Worm (Caenorhabditis elegans) whole organism, young adult: ENCODE measurements around the gene F23H12.7.

ENCODE experiments used
- B0035.1 ChIP-seq: sonication (generic microtip); optimal IDR thresholded peaks from 2 replicates; lab custom pipeline; 2016; ENCODE audit warnings: missing genetic modification characterization, mild to moderate bottlenecking, missing compliant biosample characterization, missing genotype, missing genetic modification reagents
- B0261.1 ChIP-seq: sonication (generic microtip); optimal IDR thresholded peaks from 2 replicates; lab custom pipeline; 2016; ENCODE audit warnings: mild to moderate bottlenecking, missing genetic modification characterization, moderate library complexity, missing compliant biosample characterization
- D2030.7 ChIP-seq: fragments of 200-800 bp; sonication (Bioruptor generic); IDR thresholded peaks from 2 replicates; pipeline ENCODE4 v1.3.6; 2022; ENCODE audit warnings: missing genetic modification reagents, missing genetic modification characterization, missing compliant biosample characterization
- F10E7.11 ChIP-seq: sonication (generic microtip); optimal IDR thresholded peaks from 2 replicates; lab custom pipeline; 2017; ENCODE audit warnings: mild to moderate bottlenecking, missing genetic modification characterization, moderate library complexity, missing compliant biosample characterization
- F23B12.7 ChIP-seq: sonication (generic microtip); optimal IDR thresholded peaks from 2 replicates; lab custom pipeline; 2017; ENCODE audit warnings: missing genetic modification characterization, mild to moderate bottlenecking, missing compliant biosample characterization, antibody characterized with exemption, moderate library complexity; ENCODE audit not compliant: insufficient read depth
- F57A8.1 ChIP-seq: fragments of 200-800 bp; sonication (Bioruptor generic); optimal IDR thresholded peaks from 2 replicates; lab custom pipeline; 2018; ENCODE audit warnings: mild to moderate bottlenecking, missing genetic modification characterization, moderate library complexity, missing compliant biosample characterization
- F57C9.4 ChIP-seq: sonication (generic microtip); optimal IDR thresholded peaks from 2 replicates; lab custom pipeline; 2017; ENCODE audit warnings: mild to moderate bottlenecking, missing genetic modification characterization, missing compliant biosample characterization
- K12H6.12 ChIP-seq: fragments of 200-800 bp; sonication (Bioruptor generic); optimal IDR thresholded peaks from 2 replicates; lab custom pipeline; 2018; ENCODE audit warnings: mild to moderate bottlenecking, missing genetic modification characterization, missing compliant biosample characterization
- T26A5.8 ChIP-seq: sonication (generic microtip); optimal IDR thresholded peaks from 2 replicates; lab custom pipeline; 2016; ENCODE audit warnings: missing genetic modification characterization, missing compliant biosample characterization
- Y53F4B.3 ChIP-seq: fragments of 200-800 bp; sonication (Bioruptor generic); IDR thresholded peaks from 2 replicates; pipeline ENCODE4 v1.3.6; 2022; ENCODE audit warnings: missing genetic modification reagents, missing genetic modification characterization, missing compliant biosample characterization
- Y56A3A.18 ChIP-seq: fragments of 200-800 bp; sonication (Bioruptor generic); IDR thresholded peaks from 2 replicates; pipeline ENCODE4 v1.3.6; 2022; ENCODE audit warnings: missing genetic modification reagents, missing genetic modification characterization, missing compliant biosample characterization
- ZK185.1 ChIP-seq: sonication (generic microtip); optimal IDR thresholded peaks from 2 replicates; lab custom pipeline; 2016; ENCODE audit warnings: mild to moderate bottlenecking, missing genetic modification characterization, missing compliant biosample characterization; ENCODE audit not compliant: poor library complexity, severe bottlenecking
- attf-3 ChIP-seq: fragments of 200-800 bp; sonication (Bioruptor generic); conservative IDR thresholded peaks from 2 replicates; pipeline ENCODE4 v1.3.6; 2022; ENCODE audit warnings: missing genetic modification reagents, missing genetic modification characterization, missing compliant biosample characterization
- ceh-27 ChIP-seq: fragments of 200-800 bp; sonication (Bioruptor generic); optimal IDR thresholded peaks from 2 replicates; lab custom pipeline; 2018; ENCODE audit warnings: mild to moderate bottlenecking, missing genetic modification characterization, moderate library complexity, missing compliant biosample characterization
- chd-7 ChIP-seq: sonication (generic microtip); optimal IDR thresholded peaks from 2 replicates; lab custom pipeline; 2016; ENCODE audit warnings: mild to moderate bottlenecking, missing genetic modification characterization, moderate library complexity, missing compliant biosample characterization
- dox-1 ChIP-seq: fragments of 200-800 bp; sonication (Bioruptor generic); IDR thresholded peaks from 2 replicates; pipeline ENCODE4 v1.3.6; 2022; ENCODE audit warnings: missing genetic modification reagents, missing genetic modification characterization, missing compliant biosample characterization
- dpff-1 ChIP-seq: sonication (generic microtip); optimal IDR thresholded peaks from 2 replicates; lab custom pipeline; 2017; ENCODE audit warnings: mild to moderate bottlenecking, missing genetic modification characterization, missing compliant biosample characterization
- egl-44 ChIP-seq: fragments of 200-800 bp; sonication (Bioruptor generic); IDR thresholded peaks from 2 replicates; pipeline ENCODE4 v1.3.6; 2022; ENCODE audit warnings: missing genetic modification reagents, missing genetic modification characterization, missing compliant biosample characterization
- egrh-3 ChIP-seq: fragments of 200-800 bp; sonication (Bioruptor generic); IDR thresholded peaks from 2 replicates; pipeline ENCODE4 v1.3.6; 2022; ENCODE audit warnings: missing genetic modification reagents, missing genetic modification characterization, missing compliant biosample characterization
- ets-4 ChIP-seq: fragments of 200-800 bp; sonication (Bioruptor generic); optimal IDR thresholded peaks from 2 replicates; lab custom pipeline; 2018; ENCODE audit warnings: mild to moderate bottlenecking, missing genetic modification characterization, missing compliant biosample characterization
- fkh-3 ChIP-seq: sonication (generic microtip); optimal IDR thresholded peaks from 2 replicates; lab custom pipeline; 2016; ENCODE audit warnings: mild to moderate bottlenecking, missing genetic modification characterization, missing compliant biosample characterization
- hsf-1 ChIP-seq: fragments of 200-800 bp; sonication (Bioruptor generic); IDR thresholded peaks from 2 replicates; pipeline ENCODE4 v1.3.6; 2022; ENCODE audit warnings: missing genetic modification reagents, missing genetic modification characterization, missing compliant biosample characterization
- let-526 ChIP-seq: fragments of 200-800 bp; sonication (Bioruptor generic); IDR thresholded peaks from 2 replicates; pipeline ENCODE4 v1.3.6; 2022; ENCODE audit warnings: missing genetic modification reagents, missing genetic modification characterization, missing compliant biosample characterization
- lin-26 ChIP-seq: fragments of 200-800 bp; sonication (Bioruptor generic); IDR thresholded peaks from 2 replicates; pipeline ENCODE4 v1.3.6; 2022; ENCODE audit warnings: missing genetic modification reagents, missing genetic modification characterization, missing compliant biosample characterization
- lin-35 ChIP-seq, 3 experiments: fragments of 150-350 bp in 2 of 3; sonication (generic microtip) in 1 of 3; optimal IDR thresholded peaks; 2 replicates each; lab custom pipeline; 2014 to 2018; ENCODE audit warnings: missing biosample characterization in 3 of 3, missing genetic modification characterization in 3 of 3, missing genetic modification reagents in 3 of 3
- lin-40 ChIP-seq: sonication (generic microtip); optimal IDR thresholded peaks from 2 replicates; lab custom pipeline; 2016; ENCODE audit warnings: missing genetic modification characterization, mild to moderate bottlenecking, missing compliant biosample characterization, missing genotype, missing genetic modification reagents
- lin-54 ChIP-seq: fragments of 200-800 bp; sonication (Bioruptor generic); optimal IDR thresholded peaks from 2 replicates; lab custom pipeline; 2018; ENCODE audit warnings: mild to moderate bottlenecking, missing genetic modification characterization, missing compliant biosample characterization
- lir-1 ChIP-seq: fragments of 200-800 bp; sonication (Bioruptor generic); conservative IDR thresholded peaks from 2 replicates; pipeline ENCODE4 v1.3.6; 2022; ENCODE audit warnings: missing genetic modification reagents, missing genetic modification characterization, missing compliant biosample characterization
- madf-10 ChIP-seq: sonication (generic microtip); optimal IDR thresholded peaks from 2 replicates; lab custom pipeline; 2016; ENCODE audit warnings: mild to moderate bottlenecking, missing genetic modification characterization, missing compliant biosample characterization
- madf-6 ChIP-seq: fragments of 200-800 bp; sonication (Bioruptor generic); IDR thresholded peaks from 2 replicates; pipeline ENCODE4 v1.3.6; 2022; ENCODE audit warnings: missing genetic modification reagents, missing genetic modification characterization, missing compliant biosample characterization
- madf-8 ChIP-seq: fragments of 200-800 bp; sonication (Bioruptor generic); conservative IDR thresholded peaks from 2 replicates; pipeline ENCODE4 v1.3.6; 2022; ENCODE audit warnings: missing genetic modification reagents, missing genetic modification characterization, missing compliant biosample characterization
- mcd-1 ChIP-seq: fragments of 200-800 bp; sonication (Bioruptor generic); IDR thresholded peaks from 2 replicates; pipeline ENCODE4 v1.3.6; 2022; ENCODE audit warnings: missing genetic modification reagents, missing genetic modification characterization, missing compliant biosample characterization
- nfya-1 ChIP-seq: sonication (generic microtip); optimal IDR thresholded peaks from 2 replicates; lab custom pipeline; 2017; ENCODE audit warnings: antibody characterized with exemption, missing compliant biosample characterization, missing genetic modification characterization, borderline replicate concordance; ENCODE audit not compliant: insufficient read depth
- nfyb-1 ChIP-seq: fragments of 200-800 bp; sonication (Bioruptor generic); IDR thresholded peaks from 2 replicates; pipeline ENCODE4 v1.3.6; 2022; ENCODE audit warnings: missing genetic modification reagents, missing genetic modification characterization, missing compliant biosample characterization
- nhr-80 ChIP-seq: sonication (generic microtip); optimal IDR thresholded peaks from 2 replicates; lab custom pipeline; 2016; ENCODE audit warnings: missing genetic modification characterization, missing compliant biosample characterization
- pha-4 ChIP-seq: fragments of 150-350 bp; sonication (generic microtip); optimal IDR thresholded peaks from 2 replicates; lab custom pipeline; 2014; ENCODE audit warnings: missing biosample characterization, missing genetic modification reagents, missing genetic modification characterization
- snpc-1.3 ChIP-seq: sonication (generic microtip); optimal IDR thresholded peaks from 2 replicates; lab custom pipeline; 2017; ENCODE audit warnings: missing genetic modification characterization, mild to moderate bottlenecking, missing compliant biosample characterization, antibody characterized with exemption, moderate library complexity, missing genotype, missing genetic modification reagents; ENCODE audit not compliant: insufficient read depth
- snpc-4 ChIP-seq, 5 experiments: fragments of 150-350 bp in 1 of 5; sonication (generic microtip) in 4 of 5; optimal IDR thresholded peaks; 2 replicates each; lab custom pipeline; 2014 to 2018; ENCODE audit warnings: missing genetic modification characterization in 5 of 5, missing biosample characterization in 3 of 5, antibody characterized with exemption in 2 of 5, mild to moderate bottlenecking in 2 of 5, missing compliant biosample characterization in 2 of 5, missing genotype in 2 of 5, moderate library complexity in 2 of 5, missing genetic modification reagents in 1 of 5
- tbp1 ChIP-seq: fragments of 200-800 bp; sonication (Bioruptor generic); optimal IDR thresholded peaks from 2 replicates; lab custom pipeline; 2018; ENCODE audit warnings: mild to moderate bottlenecking, missing genetic modification characterization, missing compliant biosample characterization
- ztf-18 ChIP-seq: sonication (generic microtip); optimal IDR thresholded peaks from 2 replicates; lab custom pipeline; 2016; ENCODE audit warnings: missing genotype, mild to moderate bottlenecking, missing genetic modification characterization, missing compliant biosample characterization
- ztf-26 ChIP-seq: sonication (generic microtip); optimal IDR thresholded peaks from 2 replicates; lab custom pipeline; 2017; ENCODE audit warnings: missing genetic modification characterization, missing compliant biosample characterization
- ztf-3 ChIP-seq: fragments of 200-800 bp; sonication (Bioruptor generic); optimal IDR thresholded peaks from 2 replicates; lab custom pipeline; 2018; ENCODE audit warnings: mild to moderate bottlenecking, missing genetic modification characterization, missing compliant biosample characterization

The F23H12.7 gene

DNA sequence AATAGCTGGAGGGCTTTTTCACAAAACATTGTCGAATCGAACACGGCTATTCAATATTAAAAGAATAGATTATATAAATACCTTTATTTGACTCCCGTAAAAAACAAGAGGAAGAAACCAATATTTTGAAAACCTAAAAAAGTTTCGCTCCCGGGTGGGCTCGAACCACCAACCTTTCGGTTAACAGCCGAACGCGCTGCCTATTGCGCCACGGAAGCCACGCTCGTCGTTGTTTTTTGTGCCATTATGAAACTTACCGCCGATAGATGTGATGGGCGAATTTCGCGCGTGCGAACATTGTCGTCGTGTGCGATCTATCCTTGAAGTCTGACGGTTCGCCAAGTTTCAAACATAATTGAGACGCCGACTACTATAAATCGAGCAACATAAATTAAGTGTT is 39.7 kb upstream of the F23H12.7 start (continued):
- no peak for TF ChIP-seq B0035.1 (tag; lab: Kevin White, UChicago)
- peak; percentile 2 for TF ChIP-seq K12H6.12 (tag; lab: Kevin White, UChicago)
- TF ChIP-seq F23B12.7: peak; percentile 36
- no peak for TF ChIP-seq nhr-80
- TF ChIP-seq ets-4 (GFP tag; lab: Kevin White, UChicago): no peak
- TF ChIP-seq tbp1 (GFP tag; lab: Kevin White, UChicago): peak; percentile 93
- TF ChIP-seq ztf-26 (tag; lab: Kevin White, UChicago): peak; percentile 49
- no peak; the same call in 1 of the 2 replicates for TF ChIP-seq nfyb-1
- TF ChIP-seq D2030.7 (GFP tag; lab: Robert Waterston, UW): peak; percentile 51; the same call in 1 of the 2 replicates
- TF ChIP-seq mcd-1 (GFP tag; lab: Robert Waterston, UW): peak; percentile 43; the same call in 1 of the 2 replicates
- no peak for TF ChIP-seq F10E7.11 (tag; lab: Kevin White, UChicago)
- no peak for TF ChIP-seq Y53F4B.3 (GFP tag; lab: Robert Waterston, UW)
- no peak for TF ChIP-seq let-526 (GFP tag; lab: Robert Waterston, UW)
- TF ChIP-seq lin-40 (tag; lab: Kevin White, UChicago): no peak
- TF ChIP-seq ZK185.1 (tag; lab: Kevin White, UChicago): no peak
- TF ChIP-seq dox-1 (GFP tag; lab: Robert Waterston, UW): no peak
- no peak; the same call in 1 of the 2 replicates for TF ChIP-seq egrh-3 (GFP tag; lab: Robert Waterston, UW)
- no peak for TF ChIP-seq lin-26
- TF ChIP-seq madf-10 (tag; lab: Kevin White, UChicago): peak; percentile 30
- TF ChIP-seq ztf-18: peak; percentile 76
- peak; percentile 54 for TF ChIP-seq attf-3 (GFP tag; lab: Robert Waterston, UW)
- TF ChIP-seq snpc-1.3 (tag; lab: Kevin White, UChicago): peak; percentile 41

DNA sequence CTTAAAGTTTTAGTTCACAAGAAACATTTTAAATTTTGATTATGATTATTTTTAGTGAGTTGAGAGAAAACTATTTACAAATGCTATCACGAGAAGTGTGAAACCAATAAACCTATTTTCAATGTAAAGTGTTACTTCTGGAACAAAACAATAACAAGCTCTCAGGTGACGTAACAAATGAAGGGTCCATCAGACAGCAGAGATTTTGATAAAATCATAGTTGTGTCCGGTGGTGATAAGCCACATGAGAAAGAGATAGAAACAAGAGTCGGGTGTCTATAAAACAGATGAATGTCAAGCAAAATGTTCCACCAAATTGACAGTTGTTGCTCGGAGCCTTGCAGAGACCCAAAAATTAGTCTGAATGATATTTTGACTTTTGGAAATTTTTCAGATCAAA is 37.1 kb upstream of the F23H12.7 start:
- TF ChIP-seq Y56A3A.18 (GFP tag; lab: Robert Waterston, UW) (no peak), lin-54 (GFP tag; lab: Kevin White, UChicago) (no peak), hsf-1 (GFP tag; lab: Robert Waterston, UW) (no peak), ceh-27 (no peak), ztf-3 (no peak)

DNA sequence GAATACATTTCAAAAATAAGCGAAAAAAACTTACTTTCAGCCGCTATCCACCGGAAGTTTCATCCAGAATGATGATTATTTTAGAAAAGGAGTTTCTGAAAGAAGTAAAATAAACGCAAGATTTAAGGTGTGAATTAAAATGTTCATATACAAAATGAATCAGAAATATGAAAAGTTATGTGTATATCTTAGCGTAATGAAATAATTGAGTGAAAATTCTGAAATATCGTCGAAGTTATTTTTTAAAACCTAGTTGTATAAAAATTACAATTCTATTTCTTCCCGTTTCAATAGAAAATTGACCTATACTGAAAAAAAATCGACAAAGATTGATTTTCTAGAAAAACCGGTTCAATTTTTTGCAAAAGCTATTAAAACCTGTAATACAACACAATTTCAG is 33.6 kb upstream of the F23H12.7 start, which contains the start of gene twk-13:
Gene twk-13, minus strand, starts transcription at position 101 of the 400 bp plus-strand sequence.
- TF ChIP-seq F57A8.1: no peak
- TF ChIP-seq fkh-3 (tag; lab: Kevin White, UChicago): no peak
- TF ChIP-seq egl-44 (GFP tag; lab: Robert Waterston, UW): no peak
- TF ChIP-seq F57C9.4 (tag; lab: Kevin White, UChicago): no peak
- no peak for TF ChIP-seq lir-1

ce11 chrV:12343419-12343969 is 28.0 kb upstream of the F23H12.7 start, which contains the start of gene tomm-20:
Gene tomm-20 (minus strand): TSS chrV:12343469.
- TF ChIP-seq B0261.1 (tag; lab: Kevin White, UChicago): peak; percentile 31
- peak; percentile 71 for TF ChIP-seq tbp1 (GFP tag; lab: Kevin White, UChicago)
- no peak for TF ChIP-seq nfya-1 (tag; lab: Kevin White, UChicago)
- TF ChIP-seq fkh-3 (tag; lab: Kevin White, UChicago): no peak
- peak; percentile 65 for TF ChIP-seq madf-8 (GFP tag; lab: Robert Waterston, UW)
- no peak for TF ChIP-seq T26A5.8 (tag; lab: Kevin White, UChicago)
- TF ChIP-seq B0035.1 (tag; lab: Kevin White, UChicago): peak; percentile 39
- TF ChIP-seq pha-4 (tag; lab: Kevin White, UChicago): peak; percentile 37
- no peak for TF ChIP-seq dpff-1 (tag; lab: Kevin White, UChicago)
- TF ChIP-seq egrh-3 (GFP tag; lab: Robert Waterston, UW): no peak
- peak; percentile 86 for TF ChIP-seq madf-6 (GFP tag; lab: Robert Waterston, UW)
- TF ChIP-seq chd-7: no peak
- TF ChIP-seq nhr-80: peak; percentile 58
- TF ChIP-seq snpc-1.3 (tag; lab: Kevin White, UChicago): peak; percentile 38
- peak; percentile 47 for TF ChIP-seq snpc-4 (GFP tag; optimal IDR thresholded peaks at IDR 0.05; lab: Kevin White, UChicago)
- peak; percentile 77 to 85 (median 78) for TF ChIP-seq snpc-4 (tag; optimal IDR thresholded peaks at IDR 0.05; lab: Kevin White, UChicago)
- no peak for TF ChIP-seq let-526 (GFP tag; lab: Robert Waterston, UW)
- peak; percentile 86 to 98 (median 92) for TF ChIP-seq lin-35 (GFP tag; optimal IDR thresholded peaks at IDR 0.05; lab: Kevin White, UChicago)
- TF ChIP-seq attf-3 (GFP tag; lab: Robert Waterston, UW): peak; percentile 87
